Worm (Caenorhabditis elegans) whole organism, dauer: Measurements from ENCODE around the gene ric-7.
"Not testable (repeated sequence)": the region's sequence is repeated elsewhere in the genome, so short reads cannot be mapped to it uniquely, and the experiment has no call there.

Experiments
- unc-62 ChIP-seq: sonication (generic microtip); optimal IDR thresholded peaks from 2 replicates; lab custom pipeline; 2017; ENCODE audit warnings: missing biosample characterization, missing genetic modification reagents, missing genetic modification characterization

The ric-7 gene

DNA sequence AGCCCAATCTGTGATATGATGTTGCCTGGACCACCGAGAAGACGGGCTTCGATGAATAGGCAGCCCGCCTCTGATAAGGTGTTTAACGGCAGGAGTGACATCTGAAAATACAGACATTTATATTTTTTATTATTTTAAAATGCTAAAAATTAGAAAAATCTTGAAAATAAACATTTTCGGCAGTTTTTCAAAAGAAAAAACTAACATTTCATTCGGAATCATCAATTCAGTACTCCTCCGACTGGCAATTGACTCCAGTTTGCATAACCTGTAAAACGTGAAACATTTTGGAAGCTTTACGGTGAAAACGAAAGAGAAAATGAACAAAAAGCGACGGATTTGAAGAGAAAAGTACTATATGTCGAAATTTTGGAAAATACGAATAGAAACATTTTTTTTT, at the start of gene ric-7:
Gene ric-7 (minus strand): TSS at position 101 of the 400 bp plus-strand sequence.
- TF ChIP-seq unc-62 (GFP tag; lab: Kevin White, UChicago): no peak

DNA sequence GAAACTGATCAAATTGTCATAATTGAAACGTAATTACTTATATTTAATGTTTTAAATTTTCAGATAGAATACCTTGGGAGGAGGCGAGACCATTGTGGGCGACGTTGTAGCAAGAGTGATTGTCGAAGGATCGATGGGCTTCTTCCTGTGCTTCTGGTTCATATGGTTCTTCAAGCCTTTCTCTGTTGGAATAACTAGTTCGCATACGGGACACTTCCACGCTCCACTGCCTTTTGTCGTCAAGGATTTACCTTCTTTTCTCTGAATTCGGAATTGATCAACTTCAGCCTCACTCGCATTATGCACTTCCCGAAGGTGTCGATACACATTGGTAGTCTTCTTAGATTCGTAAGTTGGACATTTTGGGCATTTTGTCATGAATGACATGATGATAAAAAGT, 43.6 kb upstream of the ric-7 start, which contains the start of gene F58D12.1:
Gene F58D12.1 (plus strand): TSS at position 301 of the 400 bp plus-strand sequence.
- not testable (repeated sequence) for TF ChIP-seq unc-62 (GFP tag; lab: Kevin White, UChicago)

DNA sequence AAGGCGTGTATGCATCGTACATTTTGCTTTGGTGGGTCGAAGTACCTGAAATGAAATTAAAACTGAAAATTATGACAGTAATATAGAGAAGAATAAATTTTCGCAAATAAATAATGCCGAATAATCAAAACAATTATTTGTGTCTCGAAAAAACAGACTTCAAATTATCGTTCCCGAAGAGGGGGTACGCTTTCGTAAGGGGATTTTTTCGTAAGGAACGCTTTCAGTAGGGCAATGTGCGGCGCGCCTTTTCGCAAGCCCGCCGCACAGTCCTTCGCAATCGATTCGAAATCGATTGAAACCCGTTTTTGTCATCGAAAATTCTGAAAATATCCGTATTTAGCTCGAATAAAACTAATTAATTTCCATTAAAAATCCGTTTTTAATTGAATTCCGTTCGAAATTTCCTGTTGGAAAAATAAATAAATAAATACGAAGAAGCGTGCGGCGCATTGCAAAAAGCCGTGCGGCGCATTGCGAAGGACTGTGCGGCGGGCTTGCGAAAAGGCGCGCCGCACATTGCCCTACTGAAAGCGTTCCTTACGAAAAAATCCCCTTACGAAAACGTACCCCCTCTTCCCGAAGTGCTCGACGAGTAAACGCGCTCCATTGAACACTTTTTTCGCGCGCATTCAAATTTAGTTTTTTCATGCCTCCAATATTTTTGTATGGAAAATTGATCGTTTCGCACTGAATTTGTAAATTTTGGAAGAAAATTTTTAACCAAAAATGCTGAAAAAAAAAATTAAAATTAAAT, 32.8 kb upstream of the ric-7 start, which contains the start of gene vps-39:
Gene vps-39 (minus strand): TSS at position 51 of the 757 bp plus-strand sequence.
- not testable (repeated sequence) for TF ChIP-seq unc-62 (GFP tag; lab: Kevin White, UChicago)

DNA sequence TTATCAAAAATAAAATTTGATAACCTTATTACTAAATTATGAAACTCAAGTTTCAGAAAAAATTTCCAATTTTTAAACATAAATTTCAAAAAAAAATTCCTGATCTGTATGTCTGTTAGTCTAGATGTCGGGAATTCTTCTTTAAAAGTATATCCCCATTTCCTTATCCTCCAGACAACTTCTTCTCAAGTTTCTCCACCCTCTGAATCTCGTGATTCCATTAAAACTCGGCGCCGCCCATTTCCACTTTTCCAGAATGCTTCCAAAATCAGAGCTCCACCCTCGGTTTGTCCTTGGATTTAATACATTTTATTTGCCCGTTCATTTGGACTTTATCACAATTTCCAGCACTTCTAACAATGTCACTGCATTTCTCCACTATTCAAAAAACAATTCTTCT, 27.9 kb upstream of the ric-7 start, which contains the start of gene ins-10:
Gene ins-10 (plus strand): TSS at position 301 of the 400 bp plus-strand sequence.
- TF ChIP-seq unc-62 (GFP tag; lab: Kevin White, UChicago): no peak

DNA sequence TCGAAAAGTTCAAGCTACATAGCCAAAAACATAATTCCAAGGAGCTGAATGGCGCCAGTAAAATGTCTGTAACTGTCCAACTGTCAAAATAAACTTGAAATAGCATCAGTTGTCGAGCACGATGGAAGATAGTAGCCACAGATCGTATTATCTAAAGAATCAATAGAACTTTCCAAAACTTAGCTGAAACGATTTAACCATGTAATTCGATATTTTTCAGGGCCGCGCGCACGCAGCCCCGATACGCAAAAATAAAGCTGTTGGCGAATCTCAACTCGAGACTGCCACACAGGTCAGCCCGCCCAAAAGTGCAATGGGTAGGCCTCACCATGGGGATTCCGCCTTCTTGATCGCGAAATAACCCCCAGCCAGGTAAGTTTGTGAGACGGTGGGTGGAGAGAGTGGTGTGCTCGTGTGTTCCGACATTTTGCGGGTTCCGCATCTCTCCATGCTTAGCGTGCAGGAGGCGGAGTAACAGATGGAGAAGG, 22.6 kb upstream of the ric-7 start:
- no peak for TF ChIP-seq unc-62 (GFP tag; lab: Kevin White, UChicago)

DNA sequence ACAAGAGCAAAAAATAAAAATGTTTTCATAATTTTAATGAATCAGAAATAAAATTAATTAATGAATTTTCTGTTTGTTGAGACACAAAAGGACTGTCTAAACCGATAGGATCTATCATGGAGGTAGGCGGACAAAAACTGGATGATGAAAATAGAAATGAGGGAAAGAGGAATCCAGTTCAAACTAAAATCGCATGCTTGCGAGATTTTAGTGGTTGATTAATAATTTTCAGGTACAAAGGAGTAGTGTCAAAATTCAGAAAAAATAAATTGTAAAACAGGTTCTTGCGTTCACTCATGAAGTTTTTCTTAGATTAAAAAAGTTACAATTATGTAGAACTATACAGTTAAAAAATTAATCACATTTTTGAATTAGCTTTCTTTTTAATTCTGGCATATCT, 21.7 kb upstream of the ric-7 start, which contains the start of gene T08G5.3:
Gene T08G5.3 (minus strand): TSS at position 101 of the 400 bp plus-strand sequence.
- no peak for TF ChIP-seq unc-62 (GFP tag; lab: Kevin White, UChicago)

DNA sequence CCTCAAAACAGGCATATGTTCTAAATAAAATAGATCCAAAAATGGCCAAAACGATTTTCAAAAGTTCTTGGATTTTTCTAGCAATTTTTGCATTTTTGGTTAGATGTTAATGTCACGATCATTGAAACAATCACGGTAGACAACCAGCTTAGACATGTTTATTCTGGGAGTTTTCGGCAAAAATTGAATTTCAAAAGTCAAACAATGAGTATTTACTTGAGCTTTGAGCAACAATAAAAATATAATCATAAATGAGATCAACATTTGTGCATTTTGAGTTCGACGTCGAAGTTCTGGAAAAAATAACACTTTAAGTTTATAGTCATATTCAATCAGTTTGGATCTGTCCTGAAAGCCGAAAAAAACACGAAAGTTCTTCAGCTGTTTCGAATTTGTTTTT, 20.5 kb upstream of the ric-7 start, which contains the start of gene T08G5.2:
Gene T08G5.2 (minus strand): TSS at position 101 of the 400 bp plus-strand sequence.
- no peak for TF ChIP-seq unc-62 (GFP tag; lab: Kevin White, UChicago)

DNA sequence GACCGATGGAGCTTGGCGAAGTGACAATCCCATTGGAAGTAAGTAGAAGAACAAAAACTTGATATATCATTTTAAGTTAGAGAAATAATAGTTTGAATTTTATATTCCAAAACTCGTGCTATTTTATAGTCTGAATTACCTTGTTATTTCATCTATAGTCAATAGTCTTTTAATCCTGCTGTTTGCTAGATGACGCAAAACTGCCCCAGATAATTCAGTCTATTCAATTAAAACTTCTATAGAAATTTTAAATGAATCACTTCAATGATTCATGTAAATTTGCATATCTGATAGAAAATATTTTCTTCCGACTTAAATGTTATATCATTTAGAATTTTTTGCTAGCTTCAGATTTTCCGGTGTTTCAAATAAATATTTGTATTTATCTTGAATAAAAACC, 17.4 kb upstream of the ric-7 start, which contains the start of gene T08G5.15:
Gene T08G5.15 (minus strand): TSS at position 101 of the 400 bp plus-strand sequence.
- TF ChIP-seq unc-62 (GFP tag; lab: Kevin White, UChicago): no peak

DNA sequence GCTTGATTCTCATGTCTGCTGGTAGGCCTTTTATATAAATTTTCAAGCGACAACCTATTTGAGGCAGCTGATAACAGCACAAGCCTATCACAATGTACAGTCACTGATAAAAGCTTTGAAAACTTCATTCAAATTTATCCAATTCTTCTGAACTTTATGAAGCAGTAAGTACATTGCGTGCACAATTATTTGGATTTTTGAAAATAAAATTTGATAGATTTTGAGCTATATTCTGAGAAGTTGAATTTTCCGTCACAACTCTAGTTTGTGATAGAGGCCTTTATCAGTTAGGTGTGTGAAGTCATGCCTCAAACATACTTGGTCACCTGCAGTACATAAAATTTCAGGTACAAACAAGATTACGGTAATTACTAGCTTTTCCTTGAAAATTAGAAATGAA, 12.9 kb upstream of the ric-7 start, which contains the start of the genes mtl-2 and T08G5.1:
Gene mtl-2 (minus strand): TSS at position 34 of the 400 bp plus-strand sequence.
Gene T08G5.1 (plus strand): TSS at position 127 of the 400 bp plus-strand sequence.
- TF ChIP-seq unc-62 (GFP tag; lab: Kevin White, UChicago): no peak

DNA sequence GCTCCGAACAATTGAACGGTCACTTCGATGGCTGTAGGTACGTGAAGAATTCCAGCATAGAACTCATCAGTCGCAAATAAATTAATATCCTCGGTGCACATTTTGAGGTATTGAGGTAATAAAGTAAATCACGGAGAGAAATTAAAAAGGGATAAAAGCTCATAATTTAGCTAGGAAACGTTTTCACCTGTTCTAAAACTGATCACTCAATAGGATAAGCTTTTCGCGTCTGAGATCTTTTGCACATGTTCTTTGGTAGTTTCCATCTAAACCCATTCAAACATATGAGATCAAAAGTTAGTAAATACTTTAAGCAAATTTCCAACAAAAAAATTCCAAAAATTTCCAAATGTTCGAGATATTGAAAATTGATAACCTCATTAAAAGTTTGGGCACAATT, 11.8 kb upstream of the ric-7 start, which contains the start of gene srh-308:
Gene srh-308 (minus strand): TSS at position 101 of the 400 bp plus-strand sequence.
- no peak for TF ChIP-seq unc-62 (GFP tag; lab: Kevin White, UChicago)

DNA sequence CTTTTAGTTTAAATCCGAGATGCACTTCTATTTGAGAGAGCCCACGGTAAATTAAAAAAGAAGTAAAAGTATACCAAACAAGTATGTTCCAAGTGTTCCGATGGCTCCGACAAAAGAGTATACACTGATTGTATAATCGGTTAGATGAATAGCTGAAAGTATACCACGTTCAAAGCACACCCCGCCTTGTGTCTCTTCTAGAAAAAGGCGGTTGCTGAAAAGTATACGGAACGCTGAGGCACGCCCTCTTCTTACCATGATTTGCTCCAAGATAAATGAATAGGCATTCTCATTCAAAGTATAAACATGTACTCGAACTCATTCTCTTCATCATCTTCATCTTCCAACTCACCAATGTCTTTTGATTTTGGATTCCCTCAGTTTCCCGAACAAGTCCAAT, 8.7 kb upstream of the ric-7 start, which contains the start of gene end-3:
Gene end-3 (plus strand): TSS at position 301 of the 400 bp plus-strand sequence.
- TF ChIP-seq unc-62 (GFP tag; lab: Kevin White, UChicago): no peak

DNA sequence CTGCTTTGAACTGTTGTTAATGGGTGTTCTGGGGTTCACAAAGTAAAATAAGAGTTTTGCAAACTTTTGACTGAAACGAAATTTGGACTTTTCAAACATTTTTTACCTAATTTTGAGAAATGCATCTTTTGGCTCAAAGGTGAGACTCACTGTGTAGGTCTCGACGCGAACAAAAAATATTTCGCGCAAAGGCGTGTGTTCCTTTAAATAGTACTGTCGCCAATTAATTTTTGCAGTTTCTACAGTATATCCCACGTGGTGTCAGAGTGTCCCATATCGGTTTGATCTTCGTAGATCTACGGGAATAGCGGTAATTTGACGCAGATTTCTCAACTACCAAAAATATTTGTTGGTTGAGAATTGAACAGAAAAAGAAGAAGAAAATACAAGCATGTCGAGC, 7.9 kb upstream of the ric-7 start:
- no peak for TF ChIP-seq unc-62 (GFP tag; lab: Kevin White, UChicago)

DNA sequence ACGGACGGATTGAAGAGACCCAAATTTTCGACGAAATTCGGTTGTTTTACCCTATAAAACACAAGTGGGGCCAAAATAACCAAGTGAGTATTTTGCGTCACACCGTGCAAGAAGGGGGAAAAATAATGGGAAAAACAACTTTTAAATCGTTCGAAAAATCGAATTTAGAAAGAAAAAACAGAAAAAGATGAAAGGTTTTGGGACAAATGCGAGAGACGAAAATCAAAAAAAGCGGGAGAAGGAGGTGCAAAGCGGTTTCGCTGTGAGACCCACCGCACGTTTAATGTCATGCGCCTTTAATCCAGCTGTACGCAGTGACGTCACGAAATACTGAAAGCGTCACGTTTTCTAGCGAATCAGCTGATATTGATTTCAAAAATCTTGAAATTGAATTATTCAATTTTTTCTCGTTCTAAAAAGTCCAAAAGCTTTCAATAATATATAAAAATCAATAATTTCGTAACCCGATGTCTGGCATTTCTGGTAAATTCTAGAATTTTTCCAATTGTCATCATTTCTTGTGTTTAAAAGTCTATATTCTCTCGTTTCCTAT, 6.4 kb upstream of the ric-7 start, which contains the start of the genes ddx-17 and aip-1:
Gene ddx-17 (minus strand): TSS at position 51 of the 553 bp plus-strand sequence.
Gene aip-1 (plus strand): TSS at position 332 of the 553 bp plus-strand sequence.
- TF ChIP-seq unc-62 (GFP tag; lab: Kevin White, UChicago): no peak

DNA sequence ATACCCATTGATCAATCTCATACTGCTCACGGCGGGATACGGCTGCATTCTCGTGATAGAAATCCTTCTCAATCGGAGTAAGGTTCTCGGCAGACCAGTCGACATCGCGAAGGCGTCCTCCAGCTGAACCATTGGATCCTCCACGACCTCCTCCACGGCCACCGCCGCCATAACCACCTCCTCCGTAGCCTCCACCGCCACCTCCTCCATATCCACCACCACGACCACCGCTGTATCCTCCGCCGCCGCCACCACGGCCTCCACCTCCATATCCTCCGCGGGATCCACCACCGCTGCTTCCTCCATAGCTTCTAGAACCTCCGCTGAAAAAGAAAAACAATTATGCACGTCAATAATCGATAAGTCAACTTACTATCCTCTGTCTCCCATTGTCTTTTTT, 5.7 kb upstream of the ric-7 start:
- no peak for TF ChIP-seq unc-62 (GFP tag; lab: Kevin White, UChicago)

DNA sequence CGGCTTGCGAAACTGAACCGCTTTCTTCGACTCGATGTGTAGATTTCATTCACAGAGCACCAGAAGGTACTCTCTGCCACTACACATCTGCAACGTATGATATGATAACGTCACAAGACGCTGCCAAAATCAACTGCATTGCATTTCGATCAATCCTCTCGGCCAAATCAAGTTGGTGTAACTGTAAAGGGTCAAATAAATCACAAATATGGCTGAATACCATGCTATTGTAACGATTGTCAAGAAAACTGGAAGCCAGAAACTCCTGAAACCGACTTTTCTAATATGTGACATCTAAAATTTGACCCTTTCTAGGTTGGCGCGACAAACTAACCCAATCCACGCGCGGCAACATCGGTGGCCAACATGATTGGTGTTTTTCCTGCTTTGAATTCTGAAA, 4.3 kb upstream of the ric-7 start:
- no peak for TF ChIP-seq unc-62 (GFP tag; lab: Kevin White, UChicago)
